Worm (Caenorhabditis elegans) whole organism, L3 larva: ENCODE results near the gene sto-1.

Experiments
- fkh-10 ChIP-seq: sonication (generic microtip); optimal IDR thresholded peaks from 2 replicates; lab custom pipeline; 2017; ENCODE audit warnings: missing biosample characterization, missing genetic modification reagents, missing genetic modification characterization
- mdl-1 ChIP-seq: fragments of 150-350 bp; optimal IDR thresholded peaks from 2 replicates; lab custom pipeline; 2014; ENCODE audit warnings: missing biosample characterization, missing genetic modification characterization
- nfya-1 ChIP-seq: sonication (generic microtip); optimal IDR thresholded peaks from 2 replicates; lab custom pipeline; 2017; ENCODE audit warnings: missing genetic modification characterization, mild to moderate bottlenecking, missing compliant biosample characterization, antibody characterized with exemption, moderate library complexity; ENCODE audit not compliant: insufficient read depth
- nhr-11 ChIP-seq: fragments of 150-350 bp; optimal IDR thresholded peaks from 2 replicates; lab custom pipeline; 2014; ENCODE audit warnings: missing biosample characterization, missing genetic modification characterization
- nhr-237 ChIP-seq: fragments of 150-350 bp; optimal IDR thresholded peaks from 2 replicates; lab custom pipeline; 2014; ENCODE audit warnings: missing biosample characterization, missing genetic modification characterization
- nhr-76 ChIP-seq: fragments of 150-350 bp; sonication (generic microtip); optimal IDR thresholded peaks from 5 replicates; lab custom pipeline; 2014; ENCODE audit warnings: missing biosample characterization, missing genetic modification characterization
- skn-1 ChIP-seq: fragments of 150-350 bp; optimal IDR thresholded peaks from 2 replicates; lab custom pipeline; 2014; ENCODE audit warnings: missing biosample characterization, missing genetic modification characterization
- ztf-11 ChIP-seq: fragments of 150-350 bp; optimal IDR thresholded peaks from 2 replicates; lab custom pipeline; 2014; ENCODE audit warnings: missing biosample characterization, missing genetic modification characterization

- TF ChIP-seq nhr-76 = no peak
- no peak for TF ChIP-seq ztf-11 (tag; lab: Kevin White, UChicago)
- TF ChIP-seq skn-1 (tag; lab: Kevin White, UChicago) = no peak
- no peak for TF ChIP-seq mdl-1 (tag; lab: Kevin White, UChicago)
- TF ChIP-seq nhr-237 = no peak
- TF ChIP-seq nhr-11 = no peak
- no peak for TF ChIP-seq fkh-10 (GFP tag; lab: Kevin White, UChicago)
- no peak for TF ChIP-seq nfya-1 (tag; lab: Kevin White, UChicago)
These were observed 31.4 kb downstream of the sto-1 start for ce11 chrX:7593931-7594544.
